Worm (Caenorhabditis elegans) whole organism, L2 larva: ENCODE measurements around the gene F10C1.9.

Experiments
- C34F6.9 ChIP-seq: fragments of 150-350 bp; optimal IDR thresholded peaks from 2 replicates; lab custom pipeline; 2014; ENCODE audit warnings: missing biosample characterization, missing genetic modification characterization
- R02D3.7 ChIP-seq: fragments of 150-350 bp; optimal IDR thresholded peaks from 2 replicates; lab custom pipeline; 2014; ENCODE audit warnings: missing biosample characterization, missing genetic modification characterization
- ZK546.5 ChIP-seq: sonication (generic microtip); optimal IDR thresholded peaks from 2 replicates; lab custom pipeline; 2017; ENCODE audit warnings: missing biosample characterization, missing genetic modification characterization
- ama-1 ChIP-seq: fragments of 150-350 bp; optimal IDR thresholded peaks from 2 replicates; lab custom pipeline; 2018; ENCODE audit warnings: inconsistent platforms
- blmp-1 ChIP-seq: sonication (generic microtip); optimal IDR thresholded peaks from 2 replicates; lab custom pipeline; 2017; ENCODE audit warnings: missing genetic modification characterization, mild to moderate bottlenecking, missing compliant biosample characterization, antibody characterized with exemption, moderate library complexity; ENCODE audit not compliant: insufficient read depth
- ceh-82 ChIP-seq: fragments of 150-350 bp; optimal IDR thresholded peaks from 2 replicates; lab custom pipeline; 2014; ENCODE audit warnings: missing biosample characterization, missing genetic modification characterization
- egl-27 ChIP-seq: sonication (generic microtip); optimal IDR thresholded peaks from 3 replicates; lab custom pipeline; 2017; ENCODE audit warnings: missing biosample characterization, missing genetic modification reagents, missing genetic modification characterization
- elt-3 ChIP-seq: sonication (generic microtip); optimal IDR thresholded peaks from 2 replicates; lab custom pipeline; 2017; ENCODE audit warnings: missing biosample characterization, missing genetic modification characterization
- fos-1 ChIP-seq: fragments of 150-350 bp; optimal IDR thresholded peaks from 2 replicates; lab custom pipeline; 2014; ENCODE audit warnings: missing biosample characterization, missing genetic modification characterization
- nhr-23 ChIP-seq: fragments of 150-350 bp; optimal IDR thresholded peaks from 2 replicates; lab custom pipeline; 2014; ENCODE audit warnings: missing biosample characterization, missing genetic modification reagents, missing genetic modification characterization
- nhr-25 ChIP-seq: fragments of 150-350 bp; sonication (generic microtip); optimal IDR thresholded peaks from 3 replicates; lab custom pipeline; 2014; ENCODE audit warnings: missing biosample characterization, missing genetic modification characterization
- nhr-77 ChIP-seq: fragments of 150-350 bp; optimal IDR thresholded peaks from 2 replicates; lab custom pipeline; 2014; ENCODE audit warnings: missing biosample characterization, missing genetic modification characterization

- TF ChIP-seq egl-27 (tag; lab: Kevin White, UChicago) = no peak
- TF ChIP-seq nhr-23 (tag; lab: Kevin White, UChicago) = no peak
- no peak for TF ChIP-seq nhr-77 (tag; lab: Kevin White, UChicago)
- no peak for TF ChIP-seq blmp-1 (tag; lab: Kevin White, UChicago)
- TF ChIP-seq ceh-82 (tag; lab: Kevin White, UChicago) = no peak
- no peak for TF ChIP-seq elt-3
- no peak for TF ChIP-seq fos-1 (tag; lab: Kevin White, UChicago)
- TF ChIP-seq nhr-25 (tag; lab: Kevin White, UChicago) = no peak
- TF ChIP-seq ama-1 = no peak
- TF ChIP-seq ZK546.5 (tag; lab: Kevin White, UChicago) = no peak
- TF ChIP-seq R02D3.7 (tag; lab: Kevin White, UChicago) = no peak
- no peak for TF ChIP-seq C34F6.9
These were observed 9.1 kb upstream of the F10C1.9 start, which contains the start of gene F10C1.8 for ce11 chrII:5754168-5754567.
